Fruit fly (Drosophila melanogaster) whole organism, embryonic: Measurements from ENCODE around the gene CG42841.

ENCODE experiments used
- B-H1 ChIP-seq: fragments of 200-800 bp; sonication (Bioruptor generic); IDR thresholded peaks from 3 replicates; pipeline ENCODE4 v1.3.6; 2022; ENCODE audit warnings: missing biosample characterization, missing genetic modification characterization
- B-H2 ChIP-seq: fragments of 200-800 bp; sonication (Bioruptor generic); optimal IDR thresholded peaks from 2 replicates; lab custom pipeline; 2018; ENCODE audit warnings: missing biosample characterization, mild to moderate bottlenecking, missing genetic modification characterization
- Bteb2 ChIP-seq: fragments of 200-800 bp; sonication (Bioruptor generic); optimal IDR thresholded peaks from 2 replicates; lab custom pipeline; 2016; ENCODE audit warnings: missing biosample characterization, missing genetic modification characterization
- CG10321 ChIP-seq: fragments of 200-800 bp; sonication (Bioruptor generic); IDR thresholded peaks from 2 replicates; pipeline ENCODE4 v1.3.6; 2022; ENCODE audit warnings: missing biosample characterization, missing genetic modification characterization
- CG11398 ChIP-seq: fragments of 200-800 bp; sonication (Bioruptor generic); optimal IDR thresholded peaks from 2 replicates; lab custom pipeline; 2016; ENCODE audit warnings: missing biosample characterization, missing genetic modification characterization
- CG13287 ChIP-seq: fragments of 200-800 bp; sonication (Bioruptor generic); IDR thresholded peaks from 2 replicates; pipeline ENCODE4 v1.3.6; 2022; ENCODE audit warnings: missing biosample characterization, missing genetic modification characterization; ENCODE audit not compliant: partially characterized antibody
- CG14710 ChIP-seq: fragments of 200-800 bp; sonication (Bioruptor generic); optimal IDR thresholded peaks from 3 replicates; lab custom pipeline; 2019; ENCODE audit warnings: missing biosample characterization, mild to moderate bottlenecking, missing genetic modification characterization, moderate library complexity
- CG1529 ChIP-seq: fragments of 200-800 bp; sonication (Bioruptor generic); optimal IDR thresholded peaks from 3 replicates; lab custom pipeline; 2018; ENCODE audit warnings: missing biosample characterization, missing genetic modification characterization
- CG15696 ChIP-seq: fragments of 200-800 bp; sonication (Bioruptor generic); optimal IDR thresholded peaks from 2 replicates; lab custom pipeline; 2019; ENCODE audit warnings: missing biosample characterization, mild to moderate bottlenecking, missing genetic modification characterization, moderate library complexity
- CG16813 ChIP-seq: fragments of 200-800 bp; sonication (Bioruptor generic); IDR thresholded peaks from 3 replicates; pipeline ENCODE4 v1.3.6; 2022; ENCODE audit warnings: missing biosample characterization, missing genetic modification characterization; ENCODE audit not compliant: partially characterized antibody
- CG17829 ChIP-seq: fragments of 200-800 bp; optimal IDR thresholded peaks from 2 replicates; lab custom pipeline; 2019; ENCODE audit warnings: missing biosample characterization, mild to moderate bottlenecking, missing genetic modification characterization, moderate library complexity
- CG18262 ChIP-seq: fragments of 200-800 bp; optimal IDR thresholded peaks from 3 replicates; lab custom pipeline; 2019; ENCODE audit warnings: missing biosample characterization, mild to moderate bottlenecking, missing genetic modification characterization, moderate library complexity
- CG2129 ChIP-seq: fragments of 200-800 bp; sonication (Bioruptor generic); IDR thresholded peaks from 2 replicates; pipeline ENCODE4 v1.3.6; 2022; ENCODE audit warnings: missing biosample characterization, missing genetic modification characterization; ENCODE audit not compliant: partially characterized antibody
- CG3838 ChIP-seq: fragments of 200-800 bp; sonication (Bioruptor generic); optimal IDR thresholded peaks from 3 replicates; lab custom pipeline; 2016; ENCODE audit warnings: missing biosample characterization, missing genetic modification characterization
- CG3847 ChIP-seq: fragments of 200-800 bp; sonication (Bioruptor generic); IDR thresholded peaks from 2 replicates; pipeline ENCODE4 v1.3.6; 2022; ENCODE audit warnings: missing biosample characterization, missing genetic modification characterization
- CG4282 ChIP-seq: fragments of 200-800 bp; sonication (Bioruptor generic); optimal IDR thresholded peaks from 2 replicates; lab custom pipeline; 2016; ENCODE audit warnings: missing biosample characterization, missing genetic modification characterization
- CG43689 ChIP-seq: fragments of 200-800 bp; sonication (Bioruptor generic); IDR thresholded peaks from 2 replicates; pipeline ENCODE4 v1.3.6; 2022; ENCODE audit warnings: missing biosample characterization, missing genetic modification characterization
- CG4424 ChIP-seq: fragments of 200-800 bp; sonication (Bioruptor generic); optimal IDR thresholded peaks from 3 replicates; lab custom pipeline; 2016; ENCODE audit warnings: missing biosample characterization, missing genetic modification characterization
- CG4617 ChIP-seq: fragments of 200-800 bp; sonication (Bioruptor generic); optimal IDR thresholded peaks from 3 replicates; lab custom pipeline; 2016; ENCODE audit warnings: missing biosample characterization, missing genetic modification characterization, borderline replicate concordance
- CG6175 ChIP-seq: fragments of 200-800 bp; sonication (Bioruptor generic); IDR thresholded peaks from 3 replicates; pipeline ENCODE4 v1.3.6; 2022; ENCODE audit warnings: missing biosample characterization, missing genetic modification characterization
- CG6765 ChIP-seq: fragments of 200-800 bp; sonication (Bioruptor generic); optimal IDR thresholded peaks from 3 replicates; lab custom pipeline; 2017; ENCODE audit warnings: missing biosample characterization, mild to moderate bottlenecking, missing genetic modification characterization
- CG6813 ChIP-seq: fragments of 200-800 bp; sonication (Bioruptor generic); optimal IDR thresholded peaks from 2 replicates; lab custom pipeline; 2017; ENCODE audit warnings: missing biosample characterization, missing genetic modification characterization, mild to moderate bottlenecking, moderate library complexity, missing genetic modification reagents
- CG7372 ChIP-seq: fragments of 200-800 bp; sonication (Bioruptor generic); IDR thresholded peaks from 2 replicates; pipeline ENCODE4 v1.3.6; 2022; ENCODE audit warnings: missing biosample characterization, missing genetic modification characterization
- CG8359 ChIP-seq: fragments of 200-800 bp; sonication (Bioruptor generic); optimal IDR thresholded peaks from 2 replicates; lab custom pipeline; 2017; ENCODE audit warnings: missing biosample characterization, mild to moderate bottlenecking, missing genetic modification characterization, borderline replicate concordance
- CG8388 ChIP-seq: fragments of 200-800 bp; sonication (Bioruptor generic); optimal IDR thresholded peaks from 2 replicates; lab custom pipeline; 2019; ENCODE audit warnings: missing biosample characterization, mild to moderate bottlenecking, missing genetic modification characterization, moderate library complexity
- HHEX ChIP-seq: fragments of 200-800 bp; sonication (Bioruptor generic); optimal IDR thresholded peaks from 3 replicates; lab custom pipeline; 2017; ENCODE audit warnings: missing biosample characterization, mild to moderate bottlenecking, missing genetic modification characterization, missing genetic modification reagents
- Hr78 ChIP-seq, 2 experiments: fragments of 200-800 bp in 1 of 2; fragments of >200 bp in 1 of 2; sonication (Bioruptor generic) in 1 of 2; optimal IDR thresholded peaks; 2 replicates each; lab custom pipeline; 2017 to 2019; ENCODE audit warnings: missing biosample characterization in 2 of 2, missing genetic modification characterization in 2 of 2, mild to moderate bottlenecking in 1 of 2, moderate library complexity in 1 of 2
- Mad ChIP-seq: fragments of 200-800 bp; sonication (Bioruptor generic); optimal IDR thresholded peaks from 2 replicates; lab custom pipeline; 2016; ENCODE audit warnings: missing biosample characterization, missing genetic modification characterization
- Mes4 ChIP-seq: fragments of 200-800 bp; sonication (Bioruptor generic); optimal IDR thresholded peaks from 2 replicates; lab custom pipeline; 2016; ENCODE audit warnings: missing biosample characterization, missing genetic modification characterization
- Mrtf ChIP-seq: fragments of 200-800 bp; sonication (Bioruptor generic); IDR thresholded peaks from 3 replicates; pipeline ENCODE4 v1.3.6; 2022; ENCODE audit warnings: missing biosample characterization, missing genetic modification characterization
- Six4 ChIP-seq: fragments of 200-800 bp; sonication (Bioruptor generic); optimal IDR thresholded peaks from 2 replicates; lab custom pipeline; 2016; ENCODE audit warnings: missing biosample characterization, missing genetic modification characterization
- Spps ChIP-seq: fragments of 200-800 bp; sonication (Bioruptor generic); optimal IDR thresholded peaks from 2 replicates; lab custom pipeline; 2018; ENCODE audit warnings: missing biosample characterization, mild to moderate bottlenecking, missing genetic modification characterization
- Taf1 ChIP-seq: fragments of 200-800 bp; sonication (Bioruptor generic); IDR thresholded peaks from 2 replicates; pipeline ENCODE4 v1.3.6; 2022; ENCODE audit warnings: missing biosample characterization, missing genetic modification characterization
- Usf ChIP-seq: fragments of 200-800 bp; sonication (Bioruptor generic); optimal IDR thresholded peaks from 2 replicates; lab custom pipeline; 2017; ENCODE audit warnings: missing genotype, missing biosample characterization, missing genetic modification characterization
- ac ChIP-seq: fragments of 200-800 bp; sonication (Bioruptor generic); optimal IDR thresholded peaks from 3 replicates; lab custom pipeline; 2017; ENCODE audit warnings: missing biosample characterization, mild to moderate bottlenecking, missing genetic modification characterization
- aop ChIP-seq: fragments of 200-800 bp; sonication (Bioruptor generic); IDR thresholded peaks from 2 replicates; pipeline ENCODE4 v1.3.6; 2022; ENCODE audit warnings: missing biosample characterization, missing genetic modification characterization
- ato ChIP-seq: fragments of 200-800 bp; sonication (Bioruptor generic); IDR thresholded peaks from 2 replicates; pipeline ENCODE4 v1.3.6; 2022; ENCODE audit warnings: missing biosample characterization, missing genetic modification characterization; ENCODE audit not compliant: partially characterized antibody
- crol ChIP-seq: fragments of 200-800 bp; sonication (Bioruptor generic); IDR thresholded peaks from 2 replicates; pipeline ENCODE4 v1.3.6; 2022; ENCODE audit warnings: missing biosample characterization, missing genetic modification characterization
- danr ChIP-seq: fragments of 200-800 bp; sonication (Bioruptor generic); IDR thresholded peaks from 2 replicates; pipeline ENCODE4 v1.3.6; 2022; ENCODE audit warnings: missing biosample characterization, missing genetic modification characterization
- ftz-f1 ChIP-seq: fragments of 200-800 bp; sonication (Bioruptor generic); optimal IDR thresholded peaks from 2 replicates; lab custom pipeline; 2016; ENCODE audit warnings: missing biosample characterization, missing genetic modification characterization
- grn ChIP-seq: fragments of 200-800 bp; sonication (Bioruptor generic); optimal IDR thresholded peaks from 3 replicates; lab custom pipeline; 2017; ENCODE audit warnings: missing biosample characterization, missing genetic modification characterization
- hbn ChIP-seq: fragments of 200-800 bp; sonication (Bioruptor generic); IDR thresholded peaks from 2 replicates; pipeline ENCODE4 v1.3.6; 2022; ENCODE audit warnings: missing biosample characterization, missing genetic modification characterization; ENCODE audit not compliant: partially characterized antibody
- insv ChIP-seq, 2 experiments: fragments of 200-800 bp; sonication (Bioruptor generic); optimal IDR thresholded peaks; 3 replicates each; lab custom pipeline; 2016 to 2018; ENCODE audit warnings: missing biosample characterization in 2 of 2, missing genetic modification characterization in 2 of 2
- kay ChIP-seq: fragments of 200-800 bp; sonication (Bioruptor generic); optimal IDR thresholded peaks from 2 replicates; lab custom pipeline; 2016; ENCODE audit warnings: missing biosample characterization, missing genetic modification characterization
- lbe ChIP-seq: fragments of 200-800 bp; sonication (Bioruptor generic); optimal IDR thresholded peaks from 2 replicates; lab custom pipeline; 2016; ENCODE audit warnings: missing biosample characterization, mild to moderate bottlenecking, missing genetic modification characterization
- ranshi ChIP-seq: fragments of 200-800 bp; sonication (Bioruptor generic); IDR thresholded peaks from 2 replicates; pipeline ENCODE4 v1.3.6; 2022; ENCODE audit warnings: missing biosample characterization, missing genetic modification characterization
- rib ChIP-seq: fragments of 200-800 bp; sonication (Bioruptor generic); IDR thresholded peaks from 2 replicates; pipeline ENCODE4 v1.3.6; 2022; ENCODE audit warnings: missing biosample characterization, missing genetic modification characterization
- sim ChIP-seq: fragments of 200-800 bp; sonication (Bioruptor generic); IDR thresholded peaks from 2 replicates; pipeline ENCODE4 v1.3.6; 2022; ENCODE audit warnings: missing biosample characterization, missing genetic modification characterization
- sug ChIP-seq: fragments of 200-800 bp; optimal IDR thresholded peaks from 2 replicates; lab custom pipeline; 2019; ENCODE audit warnings: missing biosample characterization, mild to moderate bottlenecking, missing genetic modification characterization, moderate library complexity
- vfl ChIP-seq: fragments of 200-800 bp; sonication (Bioruptor generic); optimal IDR thresholded peaks from 2 replicates; lab custom pipeline; 2016; ENCODE audit warnings: missing biosample characterization, missing genetic modification characterization
- vvl ChIP-seq: fragments of 200-800 bp; sonication (Bioruptor generic); IDR thresholded peaks from 2 replicates; pipeline ENCODE4 v1.3.6; 2022; ENCODE audit warnings: missing biosample characterization, missing genetic modification characterization
- zfh1 ChIP-seq: fragments of 200-800 bp; sonication (Bioruptor generic); IDR thresholded peaks from 3 replicates; pipeline ENCODE4 v1.3.6; 2022; ENCODE audit warnings: missing biosample characterization, missing genetic modification characterization

Gene CG42841

dm6 chr3L:1976760-1977159 is 28.7 kb downstream of the CG42841 start (continued):
- no peak for TF ChIP-seq Hr78 (GFP tag; optimal IDR thresholded peaks at IDR 0.05; lab: Kevin White, UChicago)
- TF ChIP-seq CG43689 (GFP tag; lab: Robert Waterston, UW), result no peak
- no peak for TF ChIP-seq CG10321
- no peak for TF ChIP-seq CG3838 (GFP tag; lab: Kevin White, UChicago)
- TF ChIP-seq CG3847 (GFP tag; lab: Robert Waterston, UW), result peak; percentile 36; the same call in 1 of the 2 replicates
- TF ChIP-seq Usf (GFP tag; lab: Kevin White, UChicago), result no peak
- TF ChIP-seq sug (tag; lab: Kevin White, UChicago), result no peak
- no peak for TF ChIP-seq CG2129 (GFP tag; lab: Robert Waterston, UW)
- TF ChIP-seq ranshi (GFP tag; lab: Robert Waterston, UW), result no peak; the same call in 1 of the 2 replicates
- no peak for TF ChIP-seq crol
- TF ChIP-seq CG16813 (GFP tag; lab: Robert Waterston, UW), result no peak
- no peak for TF ChIP-seq danr (GFP tag; lab: Robert Waterston, UW)
- no peak for TF ChIP-seq CG4617 (GFP tag; lab: Kevin White, UChicago)
- no peak for TF ChIP-seq kay (GFP tag; lab: Kevin White, UChicago)
- TF ChIP-seq ato (GFP tag; lab: Robert Waterston, UW), result no peak
- TF ChIP-seq CG7372 (GFP tag; lab: Robert Waterston, UW), result no peak
- TF ChIP-seq aop (GFP tag; lab: Robert Waterston, UW), result no peak
- TF ChIP-seq CG6813 (GFP tag; lab: Kevin White, UChicago), result no peak
- no peak for TF ChIP-seq CG1529
- no peak for TF ChIP-seq Bteb2
- no peak for TF ChIP-seq Mrtf
- TF ChIP-seq hbn (GFP tag; lab: Robert Waterston, UW), result no peak
- no peak for TF ChIP-seq vfl (GFP tag; lab: Kevin White, UChicago)
- TF ChIP-seq B-H2 (GFP tag; lab: Kevin White, UChicago), result no peak
- TF ChIP-seq ftz-f1 (GFP tag; lab: Kevin White, UChicago), result no peak
- no peak for TF ChIP-seq CG8359 (GFP tag; lab: Kevin White, UChicago)
- no peak for TF ChIP-seq zfh1 (GFP tag; lab: Robert Waterston, UW)
- no peak for TF ChIP-seq grn
- peak; percentile 43; the same call in 1 of the 2 replicates for TF ChIP-seq vvl (GFP tag; lab: Robert Waterston, UW)
- no peak for TF ChIP-seq Spps
- TF ChIP-seq ac (GFP tag; lab: Kevin White, UChicago), result no peak
- no peak for TF ChIP-seq CG17829 (tag; lab: Kevin White, UChicago)
- no peak for TF ChIP-seq CG4424 (GFP tag; lab: Kevin White, UChicago)
- TF ChIP-seq Mes4 (GFP tag; lab: Kevin White, UChicago), result no peak
- TF ChIP-seq Six4 (GFP tag; lab: Kevin White, UChicago), result no peak
- no peak for TF ChIP-seq Mad (GFP tag; lab: Kevin White, UChicago)
- TF ChIP-seq lbe (GFP tag; lab: Kevin White, UChicago), result no peak
- TF ChIP-seq B-H1 (GFP tag; lab: Robert Waterston, UW), result no peak
- no peak for TF ChIP-seq CG15696 (tag; lab: Kevin White, UChicago)
- TF ChIP-seq CG14710 (tag; lab: Kevin White, UChicago), result no peak
- no peak for TF ChIP-seq CG11398
- TF ChIP-seq CG6765 (GFP tag; lab: Kevin White, UChicago), result no peak
- no peak for TF ChIP-seq CG13287 (GFP tag; lab: Robert Waterston, UW)
- no peak for TF ChIP-seq CG18262
- TF ChIP-seq rib (GFP tag; lab: Robert Waterston, UW), result no peak
- no peak for TF ChIP-seq CG4282 (GFP tag; lab: Kevin White, UChicago)
- no peak for TF ChIP-seq CG8388 (GFP tag; lab: Kevin White, UChicago)
- no peak for TF ChIP-seq HHEX (GFP tag; lab: Kevin White, UChicago)
- no peak for TF ChIP-seq insv (GFP tag; optimal IDR thresholded peaks at IDR 0.05; lab: Kevin White, UChicago)
- TF ChIP-seq sim, result no peak
- TF ChIP-seq Taf1 (GFP tag; lab: Robert Waterston, UW), result no peak
- TF ChIP-seq CG6175 (GFP tag; lab: Robert Waterston, UW), result no peak
